Fruit fly (Drosophila melanogaster) ovary, adult (tissue): ENCODE data around the gene mRpL2.
"Not testable (repeated sequence)": the region's sequence is repeated elsewhere in the genome, so short reads cannot be mapped to it uniquely, and the experiment has no call there.

Experiments
- CG17801 ChIP-seq: fragments of 200-800 bp; optimal IDR thresholded peaks from 2 replicates; lab custom pipeline; 2019; ENCODE audit warnings: missing biosample characterization, mild to moderate bottlenecking, missing genetic modification characterization, moderate library complexity; ENCODE audit not compliant: partially characterized antibody

mRpL2 gene

DNA sequence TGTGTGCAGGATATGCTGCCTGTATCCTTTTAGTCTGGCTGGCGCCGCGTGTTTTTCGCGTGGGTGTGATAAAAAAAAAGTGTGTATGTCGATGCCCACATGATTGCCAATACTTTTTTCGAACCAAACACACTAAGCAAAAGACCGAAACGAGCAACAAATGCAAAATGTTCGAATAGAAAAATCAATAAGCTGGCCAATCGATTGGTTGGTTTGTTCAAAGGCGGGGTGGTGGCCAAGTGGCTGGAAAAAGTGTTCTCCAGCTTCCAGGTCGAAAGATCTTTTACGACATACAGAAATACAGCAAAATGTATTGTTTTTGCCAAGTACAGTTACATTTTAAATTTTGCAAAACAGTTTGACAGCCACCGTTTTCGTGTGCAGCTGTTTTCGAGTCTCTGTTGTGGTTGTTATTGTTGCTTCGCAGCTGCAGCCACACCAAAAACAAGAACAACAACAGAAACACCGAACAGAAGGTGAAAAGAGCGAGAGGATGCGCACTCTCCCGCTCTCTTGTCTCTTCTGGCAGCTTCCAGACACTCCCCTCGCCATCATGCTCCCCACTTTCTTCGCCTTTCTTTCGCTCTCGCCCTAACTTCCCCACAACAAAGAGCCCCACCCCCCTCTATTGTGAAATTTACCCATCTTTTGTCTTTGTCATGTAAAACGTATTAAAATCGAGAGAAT is 3.1 kb downstream of the mRpL2 start:
- TF ChIP-seq CG17801 = no peak

DNA sequence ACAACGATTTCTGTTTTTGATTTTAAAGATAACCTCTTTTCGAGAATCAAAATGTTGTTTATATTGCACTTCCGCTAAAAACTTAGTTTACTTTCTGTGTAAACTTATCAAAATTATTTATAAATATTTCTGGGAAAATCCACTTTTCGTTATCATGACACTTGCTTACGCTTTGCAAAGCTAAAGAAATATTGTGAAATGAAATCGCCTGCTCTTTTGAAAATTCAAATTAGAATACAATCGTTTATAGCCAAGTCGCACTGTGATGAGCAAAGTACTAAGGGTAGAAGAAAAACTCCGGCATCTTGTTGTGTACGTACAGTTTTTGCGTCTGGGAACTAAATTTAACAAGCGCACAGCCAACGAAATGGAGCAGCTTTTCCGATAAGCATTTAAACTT is 3.8 kb downstream of the mRpL2 start:
- TF ChIP-seq CG17801 = no peak

DNA sequence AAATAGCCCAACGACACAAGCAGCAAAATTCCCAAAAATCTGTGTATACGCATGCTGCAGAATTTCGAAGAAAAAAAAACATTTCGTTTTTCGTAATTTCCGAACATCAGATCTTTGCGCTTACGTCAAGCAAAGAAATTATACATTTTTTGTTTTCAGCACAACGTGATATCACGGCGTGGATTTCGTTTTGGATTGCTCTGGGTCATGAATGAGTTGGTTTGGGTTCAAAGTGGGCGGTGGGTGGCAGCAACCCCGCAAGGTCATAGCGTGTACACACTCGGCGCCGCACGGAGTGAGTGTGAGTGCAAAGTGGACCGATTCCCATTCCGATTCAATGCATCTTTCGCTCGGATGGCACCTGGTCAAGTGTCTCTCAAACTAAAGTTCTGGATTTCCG is 4.2 kb downstream of the mRpL2 start:
- TF ChIP-seq CG17801 = no peak

DNA sequence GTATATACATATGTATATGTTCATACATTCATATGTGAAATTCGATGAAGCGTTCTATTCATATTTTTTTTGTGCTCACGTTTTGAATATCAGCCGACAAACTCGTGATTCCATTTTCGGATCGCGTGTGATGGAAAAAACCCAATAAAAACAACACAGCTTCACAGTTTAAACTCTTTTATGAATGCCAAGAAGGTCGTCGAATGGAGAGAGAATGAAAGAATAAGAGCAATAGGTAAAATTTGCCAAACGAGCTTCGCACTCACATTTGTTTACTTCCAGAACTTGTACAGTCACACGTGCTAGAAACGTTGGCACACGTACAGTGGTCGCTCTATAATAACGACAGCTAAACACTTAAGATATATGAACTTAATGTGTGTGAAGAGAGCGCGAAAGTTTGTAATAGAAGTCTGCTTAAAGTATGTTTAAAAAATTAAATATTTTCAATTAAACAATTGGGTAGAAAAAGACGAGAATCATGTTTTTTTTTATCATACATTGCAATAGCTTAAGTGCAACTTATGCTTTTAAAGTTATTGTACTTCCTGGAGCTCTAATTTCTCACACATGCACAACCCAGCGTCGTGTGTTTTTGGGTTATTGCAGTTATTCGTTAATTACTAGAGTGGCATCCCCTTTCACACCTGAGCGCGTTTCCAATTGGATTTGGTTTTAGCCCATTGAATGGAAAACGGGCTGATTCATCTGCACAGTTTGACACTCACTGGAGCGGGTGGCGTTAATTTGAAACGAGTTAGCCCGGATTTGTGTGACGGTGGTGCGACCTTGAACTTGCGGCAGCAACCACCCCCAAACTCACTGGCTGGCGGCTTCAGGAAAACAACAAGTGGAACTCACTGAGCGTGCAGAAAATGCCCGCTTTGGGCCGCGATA is 5.2 kb downstream of the mRpL2 start:
- peak; percentile 72 for TF ChIP-seq CG17801

DNA sequence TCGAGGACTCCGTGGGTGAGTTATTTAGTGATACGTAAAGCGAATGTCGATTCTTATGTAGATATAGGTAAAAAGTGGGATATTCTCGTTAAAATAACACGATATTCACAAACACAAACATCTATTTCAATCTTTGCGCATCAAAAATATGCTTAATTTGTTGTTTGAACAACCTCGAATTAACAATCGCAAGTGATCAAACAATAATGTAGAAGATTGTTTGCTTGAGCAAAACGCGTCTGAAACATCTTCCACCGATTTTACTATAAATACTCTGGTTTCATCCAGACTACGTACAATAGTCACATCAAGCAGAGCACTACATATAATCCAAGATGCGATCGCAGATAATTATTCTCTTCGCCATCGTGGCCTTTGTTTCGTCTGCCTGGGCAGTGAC is 9.9 kb downstream of the mRpL2 start, which contains the start of gene nol:
Gene nol, plus strand, starts transcription at position 301 of the 400 bp plus-strand sequence.
- no peak for TF ChIP-seq CG17801

DNA sequence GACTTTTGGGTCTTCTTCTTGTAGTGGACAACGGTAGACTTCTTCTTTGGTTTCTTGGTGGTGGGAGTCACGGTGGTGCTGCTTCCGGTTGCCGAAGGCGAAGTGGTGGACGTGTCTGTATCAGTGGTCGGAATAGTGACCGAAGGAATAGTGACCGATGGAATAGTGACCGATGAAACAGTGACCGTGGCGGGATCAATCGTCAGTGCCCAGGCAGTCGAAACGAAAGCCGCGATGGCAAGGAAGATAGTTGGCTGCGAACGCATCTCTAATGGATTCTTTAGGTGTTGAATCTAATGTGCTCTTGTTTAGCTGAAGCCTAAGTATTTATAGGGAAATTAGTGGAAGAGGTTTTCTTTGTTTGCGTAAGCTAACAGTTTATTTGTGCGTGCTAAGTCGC is 11.4 kb downstream of the mRpL2 start, which contains the start of gene CG32074:
Gene CG32074, minus strand, starts transcription at position 268 of the 400 bp plus-strand sequence.
- TF ChIP-seq CG17801 = not testable (repeated sequence)

DNA sequence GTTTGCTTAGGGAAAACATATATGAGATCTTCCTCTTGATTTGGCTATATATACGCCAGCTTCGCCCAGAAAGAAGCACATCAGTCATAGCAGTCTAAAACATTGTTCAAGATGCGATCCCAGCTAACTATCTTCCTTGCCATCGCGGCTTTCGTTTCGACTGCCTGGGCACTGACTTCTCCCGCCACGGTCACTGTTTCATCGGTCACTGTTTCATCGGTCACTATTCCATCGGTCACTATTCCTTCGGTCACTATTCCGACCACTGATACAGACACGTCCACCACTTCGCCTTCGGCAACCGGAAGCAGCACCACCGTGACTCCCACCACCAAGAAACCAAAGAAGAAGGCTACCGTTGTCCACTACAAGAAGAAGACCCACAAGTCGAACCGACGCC is 14.2 kb downstream of the mRpL2 start, which contains the start of gene CG14143:
Gene CG14143, plus strand, starts transcription at position 102 of the 400 bp plus-strand sequence.
- TF ChIP-seq CG17801 = not testable (repeated sequence)

DNA sequence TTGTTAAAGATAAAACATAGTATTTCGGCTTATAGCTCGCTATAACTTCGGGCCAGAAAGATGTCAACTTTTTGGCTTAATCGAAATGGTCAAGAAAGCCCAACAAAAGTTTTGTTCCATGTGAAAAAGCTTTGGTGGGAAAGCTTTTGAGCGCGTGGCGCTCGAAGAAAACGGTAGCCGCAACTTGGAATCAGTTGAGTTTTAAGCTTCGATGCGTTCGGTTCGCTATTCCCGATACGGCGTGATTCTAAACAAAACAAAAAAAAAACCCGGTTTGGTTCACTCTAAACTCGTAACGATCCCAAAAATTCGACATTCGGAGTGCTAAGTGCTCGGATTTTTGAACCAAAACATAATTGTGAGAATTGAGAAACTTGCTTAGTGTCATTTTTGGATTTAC is 15.2 kb downstream of the mRpL2 start, which contains the start of gene IRSp53:
Gene IRSp53, plus strand, starts transcription at position 204 of the 400 bp plus-strand sequence.
- no peak for TF ChIP-seq CG17801

DNA sequence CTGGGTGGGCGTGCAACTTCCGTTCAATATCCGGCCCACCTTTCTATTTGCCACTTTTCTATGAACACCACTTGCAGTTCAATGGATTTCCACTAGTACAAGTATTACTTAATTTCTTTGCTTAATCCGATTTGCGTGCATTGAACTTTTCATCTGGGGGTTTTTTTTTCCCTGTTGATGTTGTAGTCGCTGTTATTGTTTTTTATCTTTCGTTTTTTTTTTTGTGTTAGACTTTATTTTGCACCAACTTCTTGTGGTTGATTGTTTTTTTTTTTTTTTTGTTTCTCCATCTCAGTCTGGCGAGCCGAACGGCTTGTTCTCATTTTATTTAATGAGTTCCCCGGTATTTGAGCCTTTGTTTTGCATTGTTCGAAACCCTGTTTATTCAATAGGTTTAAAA is 15.7 kb downstream of the mRpL2 start:
- no peak for TF ChIP-seq CG17801

DNA sequence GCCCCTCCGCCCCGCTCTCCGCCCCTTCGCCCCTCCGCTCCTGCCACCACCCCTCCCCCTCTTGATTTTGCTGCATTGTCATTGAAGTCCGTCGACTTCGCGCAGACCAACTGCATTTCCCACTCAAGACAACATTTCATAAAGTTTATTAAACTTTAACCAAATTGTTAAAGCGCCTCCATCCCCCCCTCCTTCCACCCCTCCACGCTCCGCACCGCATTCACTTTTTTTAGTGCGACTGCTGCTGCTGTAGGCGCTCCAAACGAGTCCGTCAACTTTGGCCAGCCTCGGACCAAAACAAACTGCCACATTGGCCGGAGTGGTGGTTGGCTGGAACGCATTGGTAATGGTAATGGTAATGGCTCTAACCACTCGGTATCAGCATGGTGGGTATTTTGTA is 18.2 kb downstream of the mRpL2 start:
- TF ChIP-seq CG17801 = no peak

DNA sequence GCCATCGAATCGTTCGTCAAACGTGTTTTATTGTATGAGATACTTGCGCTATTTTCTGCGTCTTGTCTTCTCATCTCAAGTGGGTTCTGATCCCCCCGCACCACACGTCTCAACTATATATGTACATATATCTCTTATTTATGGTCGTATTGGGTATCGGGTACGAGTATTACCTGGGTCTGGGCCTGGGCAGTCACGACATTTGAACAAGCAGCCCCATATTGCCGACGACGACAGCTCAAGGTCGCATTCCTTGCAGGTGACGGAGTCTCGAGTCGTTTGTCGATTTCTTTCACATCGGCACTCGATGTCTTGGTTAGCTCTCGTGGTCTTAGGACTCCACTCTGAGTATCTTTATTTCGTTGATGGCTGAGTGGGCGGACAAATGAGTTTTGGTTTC is 24.4 kb downstream of the mRpL2 start:
- no peak for TF ChIP-seq CG17801

DNA sequence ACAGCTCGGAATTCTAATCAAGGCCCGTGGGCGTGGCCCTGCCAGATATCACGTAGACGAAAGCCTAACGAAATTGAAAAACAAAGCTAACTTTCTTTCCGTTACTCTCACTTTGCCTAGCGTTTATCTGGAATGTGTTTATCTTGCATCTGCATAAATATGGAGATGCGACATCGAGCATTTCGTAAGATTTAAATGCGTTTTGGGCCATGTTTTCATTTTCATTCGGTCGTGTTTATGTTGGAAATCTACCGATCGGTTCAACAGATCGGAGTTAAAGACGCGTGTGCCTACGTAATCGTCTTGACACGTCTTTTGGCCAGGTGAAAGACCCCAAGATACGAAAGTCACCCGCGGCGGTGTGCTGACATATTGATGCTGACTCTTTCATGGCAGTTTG is 27.0 kb downstream of the mRpL2 start:
- TF ChIP-seq CG17801 = no peak

DNA sequence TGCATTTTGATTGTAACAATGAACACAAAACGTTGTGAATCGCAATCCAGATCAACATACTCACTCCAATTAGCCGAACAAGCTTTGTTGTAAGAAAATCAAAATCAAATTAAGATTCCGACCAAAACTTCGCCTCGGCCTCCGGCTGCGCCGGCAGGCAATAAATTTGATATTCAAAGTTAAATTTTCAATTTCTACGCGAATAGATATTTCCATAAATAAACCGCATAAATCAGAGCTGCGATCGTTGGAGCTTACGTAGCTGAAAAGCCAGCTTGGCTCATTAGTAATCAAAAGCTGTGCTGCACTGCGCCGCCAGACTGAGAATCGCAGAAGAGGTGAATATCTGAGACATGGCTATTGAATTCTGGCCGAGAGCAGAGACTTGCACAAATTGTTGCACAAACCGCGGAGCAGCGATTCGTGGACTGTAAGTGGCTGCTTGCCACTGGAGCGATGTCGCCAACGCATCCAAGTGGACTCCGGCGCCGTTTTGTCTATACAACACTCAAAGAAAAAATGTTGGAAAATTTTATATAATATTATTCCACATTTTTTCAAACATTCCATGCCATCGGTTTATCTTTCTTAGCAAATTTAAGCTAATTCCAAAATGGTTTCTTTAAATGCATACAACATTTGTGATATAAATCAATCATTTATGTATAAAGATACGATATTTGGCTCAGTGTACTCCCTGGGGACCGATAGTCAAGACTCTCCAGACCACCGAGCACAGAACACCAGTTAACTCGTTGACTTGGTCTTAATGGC is 28.0 kb downstream of the mRpL2 start:
- no peak for TF ChIP-seq CG17801

DNA sequence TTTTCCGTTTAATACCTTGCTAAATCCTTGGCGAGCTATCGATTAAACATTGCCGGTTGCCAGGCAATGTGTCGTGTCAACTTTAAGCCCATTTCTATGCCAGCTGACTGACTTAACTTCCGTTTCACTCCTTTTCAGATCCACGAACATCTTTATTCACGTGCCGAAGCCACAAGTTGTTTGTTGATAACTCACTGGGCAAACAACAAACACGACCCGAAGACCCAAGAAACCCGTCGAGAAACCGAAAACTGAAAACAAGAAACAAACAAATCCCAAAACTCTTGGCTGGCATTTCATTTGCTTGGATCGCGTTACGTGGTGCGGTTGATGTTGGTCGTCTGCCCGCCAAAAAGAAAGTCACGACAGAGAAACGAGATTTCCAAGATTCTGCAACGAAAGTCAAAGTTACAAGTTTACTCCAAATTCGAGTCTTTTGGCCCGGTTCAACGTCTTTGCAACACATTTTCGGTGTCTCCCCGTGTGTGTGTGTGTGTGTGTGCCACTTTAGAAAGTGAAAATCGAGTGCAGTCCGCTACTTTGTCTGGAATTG is 30.2 kb downstream of the mRpL2 start, which contains the start of gene CG6216:
Gene CG6216, minus strand, starts transcription at position 51 of the 553 bp plus-strand sequence.
- no peak for TF ChIP-seq CG17801

DNA sequence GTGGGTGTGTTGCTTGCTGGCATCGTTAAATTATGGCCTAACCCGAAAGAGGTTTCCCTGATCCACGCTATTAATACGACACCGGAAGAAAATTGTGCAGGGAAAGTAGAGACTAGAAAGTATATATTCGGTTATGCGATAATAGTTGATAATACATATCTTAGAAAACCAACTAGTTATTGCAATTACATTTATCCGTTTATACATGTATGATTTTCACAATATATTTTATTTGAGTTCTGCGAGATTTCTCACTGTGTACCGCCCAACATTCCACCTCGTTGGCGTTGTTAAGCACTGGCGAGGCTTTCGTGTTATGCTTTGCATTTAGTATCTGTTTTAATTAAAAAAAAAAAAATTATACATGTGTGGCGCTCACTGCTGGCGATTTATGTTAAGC is 34.7 kb downstream of the mRpL2 start:
- no peak for TF ChIP-seq CG17801

DNA sequence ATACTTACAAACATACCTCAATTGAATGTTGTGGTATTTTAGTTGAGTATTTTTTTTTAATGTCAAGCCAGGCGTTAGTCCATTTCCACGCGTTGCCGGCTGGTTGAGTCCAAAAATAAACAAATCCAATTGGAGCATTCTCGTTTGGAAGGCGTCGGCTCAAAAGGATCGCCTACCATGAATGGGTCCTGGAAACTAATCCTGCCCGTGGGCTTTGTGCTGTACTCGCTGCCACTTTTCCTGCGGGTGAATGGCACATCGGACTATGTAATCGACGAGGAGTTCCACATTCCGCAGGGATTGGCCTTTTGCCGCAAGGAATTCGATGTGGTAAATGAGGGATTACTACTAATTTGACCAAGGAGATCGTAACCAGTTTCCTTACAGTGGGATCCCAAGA is 44.3 kb downstream of the mRpL2 start, which contains the start of gene Alg10:
Gene Alg10, plus strand, starts transcription at position 73 of the 400 bp plus-strand sequence.
- TF ChIP-seq CG17801 = no peak
